Fruit fly (Drosophila melanogaster): ENCODE data around the gene Pfdn6.
A peak's percentile ranks its signal among the peaks of the same experiment; 100 is the strongest.

The Pfdn6 gene

dm6 chr3L:19909234-19910053 is 14.0 kb upstream of the Pfdn6 start (continued):
- TF ChIP-seq Chrac-16 (GFP tag; optimal IDR thresholded peaks at IDR 0.05) (no peak), CG9817 (tag; optimal IDR thresholded peaks at IDR 0.05) (no peak), rib (GFP tag; IDR thresholded peaks at IDR 0.05) (no peak), peb (GFP tag; IDR thresholded peaks at IDR 0.05) (no peak), Atf6 (GFP tag; IDR thresholded peaks at IDR 0.05) (no peak), CG11398 (GFP tag; optimal IDR thresholded peaks at IDR 0.05) (no peak), CG1792 (GFP tag; optimal IDR thresholded peaks at IDR 0.05) (no peak), br (optimal IDR thresholded peaks at IDR 0.05) (no peak), CG3065 (GFP tag; optimal IDR thresholded peaks at IDR 0.05) (no peak), aop (GFP tag; IDR thresholded peaks at IDR 0.05) (no peak), sens (GFP tag) (peak; percentile 88), Doc3 (GFP tag; IDR thresholded peaks at IDR 0.05; ENCODE audit: partially characterized antibody) (no peak), Dref (GFP tag; IDR thresholded peaks at IDR 0.05) (peak; percentile 51), Six4 (GFP tag; optimal IDR thresholded peaks at IDR 0.05) (no peak), Oli (tag; optimal IDR thresholded peaks at IDR 0.05) (no peak), tx (GFP tag; optimal IDR thresholded peaks at IDR 0.05) (no peak), nmo (GFP tag; optimal IDR thresholded peaks at IDR 0.05) (peak; percentile 40), vfl (GFP tag; optimal IDR thresholded peaks at IDR 0.05) (no peak), fd96Cb (tag; optimal IDR thresholded peaks at IDR 0.05) (no peak), CG17359 (tag; optimal IDR thresholded peaks at IDR 0.05) (no peak), CG17328 (GFP tag; IDR thresholded peaks at IDR 0.05) (peak; percentile 32; the same call in 1 of the 2 replicates), Xrp1 (GFP tag; IDR thresholded peaks at IDR 0.05) (no peak), CG10654 (GFP tag; optimal IDR thresholded peaks at IDR 0.05) (no peak), CG31441 (GFP tag; IDR thresholded peaks at IDR 0.05) (no peak), Gug (GFP tag; IDR thresholded peaks at IDR 0.05) (no peak), Mrtf (GFP tag; IDR thresholded peaks at IDR 0.05) (no peak), gcm2 (GFP tag; optimal IDR thresholded peaks at IDR 0.05) (no peak), Vsx1 (GFP tag; optimal IDR thresholded peaks at IDR 0.05) (no peak), danr (GFP tag; IDR thresholded peaks at IDR 0.05) (no peak), corto (GFP tag; optimal IDR thresholded peaks at IDR 0.05) (no peak), stwl (tag; optimal IDR thresholded peaks at IDR 0.05) (peak; percentile 71), CG8944 (GFP tag; optimal IDR thresholded peaks at IDR 0.05) (no peak), CG8089 (GFP tag; optimal IDR thresholded peaks at IDR 0.05) (no peak), CG13424 (tag; optimal IDR thresholded peaks at IDR 0.05) (no peak), CG17612 (GFP tag; IDR thresholded peaks at IDR 0.05) (no peak), Dad (GFP tag; optimal IDR thresholded peaks at IDR 0.05) (no peak), wek (GFP tag; optimal IDR thresholded peaks at IDR 0.05) (peak; percentile 29), CG34224 (GFP tag; IDR thresholded peaks at IDR 0.05; ENCODE audit: partially characterized antibody) (no peak), Xbp1 (GFP tag; optimal IDR thresholded peaks at IDR 0.05) (peak; percentile 24), CG9932 (GFP tag; IDR thresholded peaks at IDR 0.05) (peak; percentile 39), CG32772 (GFP tag; IDR thresholded peaks at IDR 0.05) (no peak), CG10321 (GFP tag; IDR thresholded peaks at IDR 0.05) (peak; percentile 89), emc (GFP tag; optimal IDR thresholded peaks at IDR 0.05) (no peak), CG18011 (GFP tag; optimal IDR thresholded peaks at IDR 0.05) (no peak), Sin3A (optimal IDR thresholded peaks at IDR 0.05) (peak; percentile 28), repo (GFP tag; optimal IDR thresholded peaks at IDR 0.05) (no peak), ash1 (GFP tag; optimal IDR thresholded peaks at IDR 0.05) (no peak), slp2 (GFP tag; optimal IDR thresholded peaks at IDR 0.05) (no peak), nerfin-2 (GFP tag; IDR thresholded peaks at IDR 0.05; ENCODE audit: partially characterized antibody) (no peak), hbn (GFP tag; IDR thresholded peaks at IDR 0.05; ENCODE audit: partially characterized antibody) (no peak), CG9797 (GFP tag; optimal IDR thresholded peaks at IDR 0.05) (peak; percentile 94)

Measured in whole organism, embryonic.